Fruit fly (Drosophila melanogaster): Measurements from ENCODE around the gene ppk28.

The ppk28 gene

DNA sequence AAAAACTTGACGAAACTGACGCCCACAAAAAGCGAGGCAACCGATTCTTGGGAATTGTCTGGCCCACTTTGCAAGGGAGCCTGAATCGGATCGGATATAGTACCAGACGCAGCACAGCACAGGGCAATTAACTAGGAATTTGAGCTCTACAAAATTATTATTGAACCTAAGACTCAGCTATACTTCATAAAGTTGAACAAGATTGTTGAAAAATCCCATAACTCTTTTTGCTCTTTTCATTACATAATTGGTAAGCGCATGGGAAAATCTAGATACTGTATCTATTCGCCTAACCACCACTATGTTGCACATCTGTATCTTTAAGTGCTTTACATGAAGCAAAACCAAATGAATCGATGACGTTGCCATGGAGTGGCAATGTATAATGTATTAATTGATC is 27.2 kb downstream of the ppk28 start (continued):
- TF ChIP-seq CG7839 (tag; optimal IDR thresholded peaks at IDR 0.05) = peak; percentile 84
- peak; percentile 60 for TF ChIP-seq CG18476 (GFP tag; optimal IDR thresholded peaks at IDR 0.05)
- TF ChIP-seq chinmo (GFP tag; IDR thresholded peaks at IDR 0.05; ENCODE audit: partially characterized antibody) = no peak
- TF ChIP-seq CG9932 (GFP tag; IDR thresholded peaks at IDR 0.05) = peak; percentile 31; the same call in 1 of the 2 replicates
- no peak for TF ChIP-seq NC2α (GFP tag; optimal IDR thresholded peaks at IDR 0.05)
- TF ChIP-seq D19A (tag; optimal IDR thresholded peaks at IDR 0.05) = peak; percentile 70
- TF ChIP-seq sna (GFP tag; IDR thresholded peaks at IDR 0.05; ENCODE audit: partially characterized antibody) = no peak
- no peak for TF ChIP-seq Hand (GFP tag; optimal IDR thresholded peaks at IDR 0.05)
- TF ChIP-seq CG12236 (GFP tag; optimal IDR thresholded peaks at IDR 0.05) = peak; percentile 51
- TF ChIP-seq CG8944 (GFP tag; optimal IDR thresholded peaks at IDR 0.05) = peak; percentile 69
- peak; percentile 41; the same call in 1 of the 2 replicates for TF ChIP-seq CG4404 (GFP tag; IDR thresholded peaks at IDR 0.05)
- no peak for TF ChIP-seq CG7928 (GFP tag; optimal IDR thresholded peaks at IDR 0.05)
- no peak for TF ChIP-seq D (optimal IDR thresholded peaks at IDR 0.05)
- peak; percentile 82 for TF ChIP-seq D (GFP tag; optimal IDR thresholded peaks at IDR 0.05)
- peak; percentile 58 for TF ChIP-seq CG4730 (GFP tag; IDR thresholded peaks at IDR 0.05)
- peak in 1 of 2 experiments; percentile 61 for TF ChIP-seq Hr78 (GFP tag; optimal IDR thresholded peaks at IDR 0.05)
- peak; percentile 86 for TF ChIP-seq Drgx (GFP tag; IDR thresholded peaks at IDR 0.05)
- no peak for TF ChIP-seq CG16813 (GFP tag; IDR thresholded peaks at IDR 0.05; ENCODE audit: partially characterized antibody)
- no peak for TF ChIP-seq TFAM (GFP tag; optimal IDR thresholded peaks at IDR 0.05)
- peak; percentile 81 for TF ChIP-seq Blimp-1 (GFP tag; optimal IDR thresholded peaks at IDR 0.05)
- peak; percentile 60 for TF ChIP-seq CG5180 (GFP tag; optimal IDR thresholded peaks at IDR 0.05)
- peak; percentile 79 for TF ChIP-seq phol (tag; optimal IDR thresholded peaks at IDR 0.05)
- TF ChIP-seq sim (GFP tag; IDR thresholded peaks at IDR 0.05) = no peak
- peak; percentile 34; the same call in 1 of the 2 replicates for TF ChIP-seq CG8765 (GFP tag; IDR thresholded peaks at IDR 0.05)
- TF ChIP-seq ranshi (GFP tag; IDR thresholded peaks at IDR 0.05) = peak; percentile 66
- peak; percentile 68 for TF ChIP-seq Antp (GFP tag; optimal IDR thresholded peaks at IDR 0.05)
- TF ChIP-seq CG10979 (tag; optimal IDR thresholded peaks at IDR 0.05) = peak; percentile 84
- TF ChIP-seq fru (optimal IDR thresholded peaks at IDR 0.05) = no peak
- TF ChIP-seq CG14710 (tag; optimal IDR thresholded peaks at IDR 0.05) = peak; percentile 66
- peak; percentile 73 for TF ChIP-seq tin (GFP tag; optimal IDR thresholded peaks at IDR 0.05)
- TF ChIP-seq fd96Cb (tag; optimal IDR thresholded peaks at IDR 0.05) = peak; percentile 79
- no peak for TF ChIP-seq CG10321 (GFP tag; IDR thresholded peaks at IDR 0.05)
- TF ChIP-seq btn (GFP tag; optimal IDR thresholded peaks at IDR 0.05) = peak; percentile 73
- peak; percentile 40 for TF ChIP-seq Bteb2 (GFP tag; optimal IDR thresholded peaks at IDR 0.05)
- TF ChIP-seq jigr1 (GFP tag; IDR thresholded peaks at IDR 0.05) = peak; percentile 55; the same call in 1 of the 3 replicates
- peak; percentile 75 for TF ChIP-seq jing (GFP tag; optimal IDR thresholded peaks at IDR 0.05)
- no peak for TF ChIP-seq zfh2 (GFP tag; optimal IDR thresholded peaks at IDR 0.05)
- no peak for TF ChIP-seq lbe (GFP tag; optimal IDR thresholded peaks at IDR 0.05)
- TF ChIP-seq CG13894 (tag; optimal IDR thresholded peaks at IDR 0.05) = no peak
- no peak for TF ChIP-seq Dip3 (GFP tag; optimal IDR thresholded peaks at IDR 0.05)
- peak; percentile 55 for TF ChIP-seq tx (GFP tag; optimal IDR thresholded peaks at IDR 0.05)
- TF ChIP-seq gce (GFP tag; IDR thresholded peaks at IDR 0.05) = peak; percentile 66; the same call in 2 of the 3 replicates
- TF ChIP-seq Nf-YC (tag; optimal IDR thresholded peaks at IDR 0.05) = peak; percentile 31
- TF ChIP-seq CG14014 (GFP tag; IDR thresholded peaks at IDR 0.05) = peak; percentile 72; the same call in 1 of the 2 replicates
- TF ChIP-seq CkIIα-i1 (GFP tag; IDR thresholded peaks at IDR 0.05) = no peak
- TF ChIP-seq crol (GFP tag; IDR thresholded peaks at IDR 0.05) = no peak
- peak; percentile 25 for TF ChIP-seq CG8359 (GFP tag; optimal IDR thresholded peaks at IDR 0.05; ENCODE audit: borderline replicate concordance)
- no peak for TF ChIP-seq CG13287 (GFP tag; IDR thresholded peaks at IDR 0.05; ENCODE audit: partially characterized antibody)
- peak; percentile 83 for TF ChIP-seq ken (GFP tag; IDR thresholded peaks at IDR 0.05)
- peak; percentile 50 for TF ChIP-seq CG18619 (GFP tag; optimal IDR thresholded peaks at IDR 0.05)
- TF ChIP-seq Tbp (GFP tag; optimal IDR thresholded peaks at IDR 0.05) = no peak

All from whole organism, embryonic.